Worm (Caenorhabditis elegans) whole organism, late embryonic: Measurements from ENCODE around the gene ssp-36.

Source experiments
- C08G9.2 ChIP-seq: sonication (generic microtip); optimal IDR thresholded peaks from 2 replicates; lab custom pipeline; 2016; ENCODE audit warnings: mild to moderate bottlenecking, missing genetic modification characterization, moderate library complexity, missing compliant biosample characterization
- ama-1 ChIP-seq: fragments of 150-350 bp; optimal IDR thresholded peaks from 2 replicates; lab custom pipeline; 2014
- ceh-9 ChIP-seq: sonication (generic microtip); optimal IDR thresholded peaks from 2 replicates; lab custom pipeline; 2016; ENCODE audit warnings: mild to moderate bottlenecking, missing genetic modification characterization, inconsistent platforms, missing compliant biosample characterization
- eyg-1 ChIP-seq: sonication (generic microtip); optimal IDR thresholded peaks from 2 replicates; lab custom pipeline; 2016; ENCODE audit warnings: missing genotype, missing genetic modification characterization, missing compliant biosample characterization
- lin-11 ChIP-seq: fragments of 200-800 bp; sonication (Bioruptor generic); optimal IDR thresholded peaks from 2 replicates; lab custom pipeline; 2018; ENCODE audit warnings: mild to moderate bottlenecking, missing genetic modification characterization, missing compliant biosample characterization
- nhr-232 ChIP-seq: sonication (generic microtip); optimal IDR thresholded peaks from 2 replicates; lab custom pipeline; 2016; ENCODE audit warnings: missing genetic modification characterization, missing compliant biosample characterization
- pag-3 ChIP-seq: sonication (generic microtip); optimal IDR thresholded peaks from 2 replicates; lab custom pipeline; 2016; ENCODE audit warnings: missing compliant biosample characterization, missing genetic modification characterization, borderline replicate concordance
- pha-4 ChIP-seq: fragments of 150-350 bp; optimal IDR thresholded peaks from 2 replicates; lab custom pipeline; 2018; ENCODE audit warnings: missing biosample characterization, missing genetic modification reagents, missing genetic modification characterization
- pqm-1 ChIP-seq: sonication (generic microtip); optimal IDR thresholded peaks from 2 replicates; lab custom pipeline; 2016; ENCODE audit warnings: missing genetic modification characterization, missing compliant biosample characterization
- pros-1 ChIP-seq: fragments of 150-350 bp; optimal IDR thresholded peaks from 2 replicates; lab custom pipeline; 2014; ENCODE audit warnings: missing biosample characterization, missing genetic modification reagents, missing genetic modification characterization
- tbx-2 ChIP-seq: sonication (generic microtip); optimal IDR thresholded peaks from 2 replicates; lab custom pipeline; 2016; ENCODE audit warnings: missing genetic modification characterization, missing compliant biosample characterization
- unc-86 ChIP-seq: sonication (generic microtip); optimal IDR thresholded peaks from 2 replicates; lab custom pipeline; 2016; ENCODE audit warnings: missing genetic modification characterization, missing compliant biosample characterization

DNA sequence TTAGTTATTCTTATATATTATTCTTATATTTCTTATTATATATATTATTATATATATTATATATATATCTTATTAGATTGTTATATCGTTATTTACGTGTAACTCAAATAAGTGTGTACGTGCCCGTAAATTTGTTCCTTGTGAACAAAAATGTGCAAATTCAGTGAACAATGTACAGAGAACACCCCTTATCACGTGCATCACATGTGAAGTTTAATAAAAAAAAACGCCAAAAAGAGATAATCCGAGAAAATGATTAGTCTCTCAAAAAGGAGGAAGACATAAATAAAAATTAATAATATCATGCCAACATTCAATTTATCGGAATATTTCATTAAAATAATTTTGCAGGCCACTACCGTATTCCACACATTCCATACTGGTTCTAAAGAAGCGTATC, 33.5 kb upstream of the ssp-36 start:
- TF ChIP-seq pqm-1 (no peak), nhr-232 (tag; lab: Kevin White, UChicago) (no peak), pag-3 (no peak), pha-4 (tag; lab: Kevin White, UChicago) (no peak), ceh-9 (tag; lab: Kevin White, UChicago) (no peak), ama-1 (lab: Kevin White, UChicago) (no peak), lin-11 (tag; lab: Kevin White, UChicago) (no peak), pros-1 (tag; lab: Kevin White, UChicago) (no peak), eyg-1 (tag; lab: Kevin White, UChicago) (no peak), tbx-2 (tag; lab: Kevin White, UChicago) (no peak), unc-86 (tag; lab: Kevin White, UChicago) (no peak), C08G9.2 (tag; lab: Kevin White, UChicago) (no peak)
